Fruit fly (Drosophila melanogaster): ENCODE measurements around the gene RFeSP.

dm6 chr2L:1649244-1649827 lies 35.4 kb upstream of the RFeSP start:
- TF ChIP-seq CG7368 (GFP tag; optimal IDR thresholded peaks at IDR 0.05) (no peak), CG1621 (tag; optimal IDR thresholded peaks at IDR 0.05) (no peak), svp (GFP tag) (peak; percentile 47), net (GFP tag; optimal IDR thresholded peaks at IDR 0.05) (peak; percentile 48), Gug (GFP tag; IDR thresholded peaks at IDR 0.05) (peak; percentile 78), Ets21C (GFP tag; optimal IDR thresholded peaks at IDR 0.05) (peak; percentile 52)

All from whole organism, prepupa.